Fruit fly (Drosophila melanogaster): ENCODE results near the gene CG9547.

CG9547 gene

dm6 chr2L:6531985-6532699 lies 37.8 kb upstream of the CG9547 start (continued):
- 0 out of 2 replicates have a peak, but pooled peaks have one; percentile 5 for TF ChIP-seq amos (GFP tag; IDR thresholded peaks at IDR 0.05; ENCODE audit: partially characterized antibody)

DNA sequence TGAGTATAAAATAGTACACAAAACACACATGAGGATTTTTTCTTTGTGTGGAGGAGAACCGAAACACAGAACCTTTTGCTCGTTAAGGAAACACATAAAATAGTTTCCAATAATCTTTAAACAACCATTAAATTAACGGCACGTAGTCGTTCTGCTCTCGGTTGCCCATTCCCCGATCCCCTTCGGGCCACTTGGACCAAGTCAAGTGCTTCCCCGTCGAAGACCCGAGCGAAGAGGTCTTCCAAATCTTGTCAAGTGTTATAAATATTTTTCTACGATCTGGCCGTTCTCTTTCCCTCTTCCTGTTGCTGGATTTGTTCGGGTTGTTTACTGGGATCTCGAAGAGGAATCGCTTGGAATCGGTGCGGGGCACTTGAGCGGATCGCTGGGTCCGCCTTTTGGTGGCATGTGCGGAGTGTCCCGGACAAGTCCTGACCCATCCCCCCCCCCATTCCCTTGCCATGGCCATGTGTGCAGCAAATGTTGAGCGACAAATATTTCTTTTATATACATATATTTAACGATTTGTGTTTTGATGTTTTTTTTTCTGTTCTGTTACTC lies 36.7 kb upstream of the CG9547 start:
- TF ChIP-seq ssp (GFP tag; IDR thresholded peaks at IDR 0.05): no peak
- TF ChIP-seq tin (GFP tag; optimal IDR thresholded peaks at IDR 0.05): peak; percentile 10
- no peak for TF ChIP-seq bowl (GFP tag; IDR thresholded peaks at IDR 0.05)
- 0 out of 3 replicates have a peak, but pooled peaks have one; percentile 59 for TF ChIP-seq CG2199 (GFP tag; IDR thresholded peaks at IDR 0.05)
- TF ChIP-seq CG10321 (GFP tag; IDR thresholded peaks at IDR 0.05): 0 out of 2 replicates have a peak, but pooled peaks have one; percentile 11
- TF ChIP-seq CG11085 (GFP tag; IDR thresholded peaks at IDR 0.05): no peak
- TF ChIP-seq CG6683 (GFP tag; optimal IDR thresholded peaks at IDR 0.05): no peak
- TF ChIP-seq fd102C (GFP tag; optimal IDR thresholded peaks at IDR 0.05): no peak
- TF ChIP-seq kah (GFP tag; optimal IDR thresholded peaks at IDR 0.05): no peak
- no peak for TF ChIP-seq aop (GFP tag; IDR thresholded peaks at IDR 0.05)
- peak; percentile 57 for TF ChIP-seq zf30C (GFP tag; optimal IDR thresholded peaks at IDR 0.05)
- no peak for TF ChIP-seq chif (GFP tag; optimal IDR thresholded peaks at IDR 0.05)
- no peak for TF ChIP-seq dan (GFP tag; IDR thresholded peaks at IDR 0.05)
- no peak for TF ChIP-seq amos (GFP tag; IDR thresholded peaks at IDR 0.05; ENCODE audit: partially characterized antibody)
- TF ChIP-seq CG6175 (GFP tag; IDR thresholded peaks at IDR 0.05): no peak
- TF ChIP-seq kni (GFP tag; optimal IDR thresholded peaks at IDR 0.05): peak; percentile 19
- no peak for TF ChIP-seq Antp (GFP tag; optimal IDR thresholded peaks at IDR 0.05)
- peak; percentile 75 for TF ChIP-seq pros (GFP tag; optimal IDR thresholded peaks at IDR 0.05)
- no peak for TF ChIP-seq ind (GFP tag; optimal IDR thresholded peaks at IDR 0.05)
- no peak for TF ChIP-seq ci (GFP tag; IDR thresholded peaks at IDR 0.05)
- no peak for TF ChIP-seq luna (GFP tag; optimal IDR thresholded peaks at IDR 0.05)
- no peak for TF ChIP-seq CG5953 (GFP tag; IDR thresholded peaks at IDR 0.05)
- TF ChIP-seq kay (GFP tag; optimal IDR thresholded peaks at IDR 0.05): no peak
- no peak for TF ChIP-seq CG6791 (GFP tag; IDR thresholded peaks at IDR 0.05; ENCODE audit: partially characterized antibody)
- TF ChIP-seq HmgZ (tag; optimal IDR thresholded peaks at IDR 0.05): no peak
- no peak for TF ChIP-seq gfzf (GFP tag; optimal IDR thresholded peaks at IDR 0.05)
- TF ChIP-seq CG7839 (tag; optimal IDR thresholded peaks at IDR 0.05): no peak
- TF ChIP-seq slou (GFP tag; optimal IDR thresholded peaks at IDR 0.05): no peak
- TF ChIP-seq crol (GFP tag; IDR thresholded peaks at IDR 0.05): peak; percentile 51
- TF ChIP-seq bab2 (GFP tag; optimal IDR thresholded peaks at IDR 0.05): no peak
- no peak for TF ChIP-seq CG10979 (tag; optimal IDR thresholded peaks at IDR 0.05)
- no peak for TF ChIP-seq p53 (GFP tag; optimal IDR thresholded peaks at IDR 0.05)
- no peak for TF ChIP-seq cato (GFP tag; optimal IDR thresholded peaks at IDR 0.05; ENCODE audit: borderline replicate concordance)
- TF ChIP-seq CG3407 (GFP tag; optimal IDR thresholded peaks at IDR 0.05): no peak
- TF ChIP-seq Jarid2 (GFP tag; optimal IDR thresholded peaks at IDR 0.05): no peak
- no peak for TF ChIP-seq grn (GFP tag; optimal IDR thresholded peaks at IDR 0.05)
- peak; percentile 20 for TF ChIP-seq Deaf1 (tag; optimal IDR thresholded peaks at IDR 0.05)
- peak; percentile 93 for TF ChIP-seq twi (tag; optimal IDR thresholded peaks at IDR 0.05)
- TF ChIP-seq slp2 (GFP tag; optimal IDR thresholded peaks at IDR 0.05): no peak

Data from whole organism, embryonic.